Worm (Caenorhabditis elegans) whole organism, L3 larva: ENCODE results near the gene ops-1.

Experiments used
- ZK546.5 ChIP-seq: sonication (generic microtip); optimal IDR thresholded peaks from 2 replicates; lab custom pipeline; 2017; ENCODE audit warnings: missing biosample characterization, missing genetic modification characterization
- ceh-16 ChIP-seq: sonication (generic microtip); optimal IDR thresholded peaks from 2 replicates; lab custom pipeline; 2017; ENCODE audit warnings: missing biosample characterization, missing genetic modification characterization
- ceh-28 ChIP-seq: fragments of 150-350 bp; optimal IDR thresholded peaks from 2 replicates; lab custom pipeline; 2014; ENCODE audit warnings: missing biosample characterization, missing genetic modification reagents, missing genetic modification characterization
- ceh-82 ChIP-seq: fragments of 150-350 bp; optimal IDR thresholded peaks from 2 replicates; lab custom pipeline; 2014; ENCODE audit warnings: missing biosample characterization, missing genetic modification characterization
- ceh-9 ChIP-seq: sonication (generic microtip); optimal IDR thresholded peaks from 2 replicates; lab custom pipeline; 2018; ENCODE audit warnings: missing biosample characterization, missing genetic modification characterization
- egl-5 ChIP-seq: fragments of 150-350 bp; optimal IDR thresholded peaks from 2 replicates; lab custom pipeline; 2017; ENCODE audit warnings: missing biosample characterization, missing genetic modification reagents, missing genetic modification characterization, inconsistent platforms
- elt-1 ChIP-seq: fragments of 150-350 bp; optimal IDR thresholded peaks from 2 replicates; lab custom pipeline; 2014; ENCODE audit warnings: missing biosample characterization, missing genetic modification characterization
- elt-2 ChIP-seq: sonication (generic microtip); optimal IDR thresholded peaks from 2 replicates; lab custom pipeline; 2016; ENCODE audit warnings: missing genetic modification reagents, mild to moderate bottlenecking, missing genetic modification characterization, missing compliant biosample characterization
- elt-3 ChIP-seq, 3 experiments: fragments of 150-350 bp in 1 of 3; sonication (generic microtip) in 2 of 3; optimal IDR thresholded peaks; 2 replicates in 2 of 3; 4 replicates in 1 of 3; lab custom pipeline; 2014 to 2017; ENCODE audit warnings: missing biosample characterization in 3 of 3, missing genetic modification characterization in 3 of 3
- eor-1 ChIP-seq, 2 experiments: fragments of 150-350 bp; optimal IDR thresholded peaks; 2 replicates each; lab custom pipeline; 2014 to 2018; ENCODE audit warnings: missing biosample characterization in 2 of 2, missing genetic modification characterization in 2 of 2
- fkh-2 ChIP-seq: fragments of 150-350 bp; optimal IDR thresholded peaks from 2 replicates; lab custom pipeline; 2014; ENCODE audit warnings: missing biosample characterization, missing genetic modification reagents, missing genetic modification characterization
- fos-1 ChIP-seq: fragments of 150-350 bp; optimal IDR thresholded peaks from 2 replicates; lab custom pipeline; 2014; ENCODE audit warnings: missing biosample characterization, missing genetic modification characterization
- hmg-11 ChIP-seq: sonication (generic microtip); optimal IDR thresholded peaks from 2 replicates; lab custom pipeline; 2016; ENCODE audit warnings: missing genetic modification characterization, missing compliant biosample characterization
- jun-1 ChIP-seq: fragments of 150-350 bp; optimal IDR thresholded peaks from 2 replicates; lab custom pipeline; 2014; ENCODE audit warnings: missing biosample characterization, missing genetic modification reagents, missing genetic modification characterization
- lin-39 ChIP-seq: fragments of 150-350 bp; optimal IDR thresholded peaks from 2 replicates; lab custom pipeline; 2018; ENCODE audit warnings: missing biosample characterization, missing genetic modification reagents, missing genetic modification characterization
- mdl-1 ChIP-seq: fragments of 150-350 bp; optimal IDR thresholded peaks from 2 replicates; lab custom pipeline; 2014; ENCODE audit warnings: missing biosample characterization, missing genetic modification characterization
- mml-1 ChIP-seq: fragments of 150-350 bp; sonication (generic microtip); optimal IDR thresholded peaks from 3 replicates; lab custom pipeline; 2014; ENCODE audit warnings: missing biosample characterization, missing genetic modification characterization
- nfya-1 ChIP-seq: sonication (generic microtip); optimal IDR thresholded peaks from 2 replicates; lab custom pipeline; 2017; ENCODE audit warnings: missing genetic modification characterization, mild to moderate bottlenecking, missing compliant biosample characterization, antibody characterized with exemption, moderate library complexity; ENCODE audit not compliant: insufficient read depth
- nhr-11 ChIP-seq: fragments of 150-350 bp; optimal IDR thresholded peaks from 2 replicates; lab custom pipeline; 2014; ENCODE audit warnings: missing biosample characterization, missing genetic modification characterization
- nhr-12 ChIP-seq: fragments of 150-350 bp; optimal IDR thresholded peaks from 2 replicates; lab custom pipeline; 2014; ENCODE audit warnings: missing biosample characterization, missing genetic modification characterization
- nhr-23 ChIP-seq: fragments of 150-350 bp; optimal IDR thresholded peaks from 2 replicates; lab custom pipeline; 2014; ENCODE audit warnings: missing biosample characterization, missing genetic modification reagents, missing genetic modification characterization
- nhr-237 ChIP-seq: fragments of 150-350 bp; optimal IDR thresholded peaks from 2 replicates; lab custom pipeline; 2014; ENCODE audit warnings: missing biosample characterization, missing genetic modification characterization
- nhr-25 ChIP-seq: sonication (generic microtip); optimal IDR thresholded peaks from 2 replicates; lab custom pipeline; 2017; ENCODE audit warnings: missing biosample characterization, missing genetic modification characterization
- nhr-43 ChIP-seq: sonication (generic microtip); optimal IDR thresholded peaks from 2 replicates; lab custom pipeline; 2016; ENCODE audit warnings: mild to moderate bottlenecking, missing genetic modification characterization, missing compliant biosample characterization; ENCODE audit not compliant: poor library complexity, severe bottlenecking
- nhr-67 ChIP-seq: fragments of 150-350 bp; optimal IDR thresholded peaks from 2 replicates; lab custom pipeline; 2014; ENCODE audit warnings: missing biosample characterization, missing genetic modification characterization
- nhr-77 ChIP-seq: fragments of 150-350 bp; optimal IDR thresholded peaks from 2 replicates; lab custom pipeline; 2014; ENCODE audit warnings: missing biosample characterization, missing genetic modification characterization
- pha-4 ChIP-seq: fragments of 150-350 bp; optimal IDR thresholded peaks from 2 replicates; lab custom pipeline; 2014; ENCODE audit warnings: missing biosample characterization, missing genetic modification reagents, missing genetic modification characterization
- pqm-1 ChIP-seq: fragments of 150-350 bp; optimal IDR thresholded peaks from 2 replicates; lab custom pipeline; 2017; ENCODE audit warnings: missing biosample characterization, missing genetic modification characterization, inconsistent platforms
- sea-2 ChIP-seq: fragments of 150-350 bp; sonication (generic microtip); optimal IDR thresholded peaks from 4 replicates; lab custom pipeline; 2014; ENCODE audit warnings: missing biosample characterization, missing genetic modification reagents, missing genetic modification characterization
- skn-1 ChIP-seq: fragments of 150-350 bp; optimal IDR thresholded peaks from 2 replicates; lab custom pipeline; 2014; ENCODE audit warnings: missing biosample characterization, missing genetic modification characterization
- snpc-4 ChIP-seq: fragments of 150-350 bp; optimal IDR thresholded peaks from 2 replicates; lab custom pipeline; 2014; ENCODE audit warnings: missing biosample characterization, missing genetic modification characterization
- tbx-2 ChIP-seq: sonication (generic microtip); optimal IDR thresholded peaks from 2 replicates; lab custom pipeline; 2016; ENCODE audit warnings: mild to moderate bottlenecking, missing genetic modification characterization, missing compliant biosample characterization
- unc-39 ChIP-seq: sonication (generic microtip); optimal IDR thresholded peaks from 4 replicates; lab custom pipeline; 2017; ENCODE audit warnings: missing biosample characterization, missing genetic modification characterization
- zag-1 ChIP-seq: fragments of 150-350 bp; optimal IDR thresholded peaks from 2 replicates; lab custom pipeline; 2014; ENCODE audit warnings: missing biosample characterization, missing genetic modification characterization
- ztf-11 ChIP-seq: fragments of 150-350 bp; optimal IDR thresholded peaks from 2 replicates; lab custom pipeline; 2014; ENCODE audit warnings: missing biosample characterization, missing genetic modification characterization

The ops-1 gene

DNA sequence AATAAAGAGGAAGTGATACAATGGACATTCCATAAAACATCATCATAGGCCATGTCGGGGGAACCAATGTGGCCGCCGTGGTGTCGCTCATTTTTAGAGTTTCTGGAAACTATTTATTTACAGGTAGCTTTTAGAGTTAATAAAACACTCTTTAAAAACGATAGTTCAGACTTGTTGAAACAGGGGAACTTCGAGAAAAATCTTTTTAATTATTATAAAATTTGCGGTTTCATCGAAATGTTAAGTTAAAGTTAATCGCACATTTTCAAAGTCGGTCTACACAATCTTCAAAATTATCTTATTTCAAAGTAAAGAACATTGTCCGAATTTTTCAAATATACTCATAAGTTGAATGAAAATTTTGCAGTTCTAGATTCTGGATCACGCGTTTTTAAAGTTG, at the start of gene ops-1:
Gene ops-1, minus strand, starts transcription at position 101 of the 400 bp plus-strand sequence.
- no peak for TF ChIP-seq nfya-1 (tag; lab: Kevin White, UChicago)
- TF ChIP-seq snpc-4 (tag; lab: Kevin White, UChicago): no peak
- no peak for TF ChIP-seq jun-1
- TF ChIP-seq mml-1 (tag; lab: Kevin White, UChicago): no peak
- TF ChIP-seq fkh-2 (tag; lab: Kevin White, UChicago): no peak
- no peak for TF ChIP-seq sea-2
- no peak for TF ChIP-seq egl-5 (tag; lab: Kevin White, UChicago)
- TF ChIP-seq zag-1 (tag; lab: Kevin White, UChicago): no peak
- no peak for TF ChIP-seq hmg-11 (tag; lab: Kevin White, UChicago)
- TF ChIP-seq pha-4: no peak
- TF ChIP-seq nhr-23 (tag; lab: Kevin White, UChicago): no peak
- no peak for TF ChIP-seq nhr-11 (tag; lab: Kevin White, UChicago)
- no peak for TF ChIP-seq nhr-237
- no peak for TF ChIP-seq mdl-1 (tag; lab: Kevin White, UChicago)
- TF ChIP-seq, all 47 proteins: peak for 0

DNA sequence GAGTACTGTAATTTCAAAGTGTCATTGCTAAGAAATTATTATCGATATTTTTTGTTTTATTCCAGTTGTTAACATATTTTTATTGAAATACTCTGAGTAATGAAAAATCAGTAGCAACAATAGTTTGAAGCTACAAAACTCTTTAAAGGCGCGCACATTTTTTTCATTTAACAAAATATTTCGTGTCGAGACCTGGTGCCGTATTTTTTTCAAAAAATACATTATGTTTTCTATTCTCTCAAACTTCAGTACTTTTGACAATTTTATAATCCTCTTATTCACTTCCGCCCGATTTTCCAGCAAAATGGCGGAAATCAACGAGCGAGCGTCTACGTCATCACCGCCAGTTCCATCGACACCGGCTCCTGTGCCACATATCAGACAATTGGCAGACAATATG, 49.7 kb upstream of the ops-1 start, which contains the start of gene blos-2:
Gene blos-2, plus strand, starts transcription at position 301 of the 400 bp plus-strand sequence.
- TF ChIP-seq nhr-67 (tag; lab: Kevin White, UChicago) (no peak), mdl-1 (tag; lab: Kevin White, UChicago) (no peak), egl-5 (tag; lab: Kevin White, UChicago) (no peak), elt-3 (tag; optimal IDR thresholded peaks at IDR 0.05; lab: Kevin White, UChicago) (no peak), ceh-16 (tag; lab: Kevin White, UChicago) (no peak), ceh-28 (tag; lab: Kevin White, UChicago) (no peak), unc-39 (tag; lab: Kevin White, UChicago) (no peak), elt-2 (no peak), elt-1 (tag; lab: Kevin White, UChicago) (no peak)

DNA sequence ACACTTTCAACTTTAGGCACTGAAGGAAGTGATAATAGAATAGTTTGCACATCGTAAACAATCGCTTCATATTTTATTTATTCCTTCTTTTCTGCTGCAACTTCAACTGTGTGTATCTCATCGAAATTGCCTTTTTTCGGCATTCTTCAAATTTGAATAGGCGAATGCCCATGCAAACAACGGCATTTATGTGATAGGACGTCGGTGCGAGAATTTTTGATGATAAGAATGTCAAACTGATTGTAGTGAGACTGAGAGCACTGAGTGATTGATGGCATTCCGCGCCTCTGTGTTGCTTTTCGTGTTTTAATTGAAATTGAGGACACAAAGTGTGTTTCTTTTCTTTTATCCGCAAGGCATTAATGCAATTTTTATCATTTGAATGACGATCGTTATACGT, 46.6 kb upstream of the ops-1 start:
- TF ChIP-seq eor-1 (tag; optimal IDR thresholded peaks at IDR 0.05; lab: Kevin White, UChicago) (no peak), tbx-2 (tag; lab: Kevin White, UChicago) (no peak), fos-1 (tag; lab: Kevin White, UChicago) (no peak), hmg-11 (tag; lab: Kevin White, UChicago) (no peak), ceh-28 (tag; lab: Kevin White, UChicago) (no peak), elt-2 (peak; percentile 81), nhr-11 (tag; lab: Kevin White, UChicago) (no peak), egl-5 (tag; lab: Kevin White, UChicago) (no peak), nhr-43 (tag; lab: Kevin White, UChicago) (no peak), lin-39 (tag; lab: Kevin White, UChicago) (no peak), pqm-1 (tag; lab: Kevin White, UChicago) (peak; percentile 37), skn-1 (tag; lab: Kevin White, UChicago) (no peak), mml-1 (tag; lab: Kevin White, UChicago) (no peak), nhr-77 (tag; lab: Kevin White, UChicago) (no peak), nhr-67 (tag; lab: Kevin White, UChicago) (no peak), ceh-9 (tag; lab: Kevin White, UChicago) (no peak), pha-4 (no peak)
- TF ChIP-seq, all 47 proteins: peak for 2

DNA sequence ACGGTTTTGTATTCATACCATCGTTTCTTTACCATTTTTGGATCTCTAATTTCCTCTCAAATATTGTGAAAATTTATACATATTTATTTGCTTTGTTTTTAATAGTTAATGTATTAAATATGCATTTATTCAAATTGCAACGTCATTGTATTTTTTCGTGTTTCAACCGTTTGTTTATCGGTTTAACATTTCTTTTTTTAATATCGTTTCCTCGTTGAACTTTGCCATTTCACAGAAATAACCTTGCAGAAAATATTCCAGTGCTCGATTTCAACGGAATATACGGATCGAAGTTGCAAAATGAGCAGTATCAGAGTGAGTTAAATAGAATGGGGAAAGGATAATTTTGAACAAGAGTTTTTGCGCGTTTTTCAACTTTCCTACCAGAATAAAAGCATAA, 45.2 kb upstream of the ops-1 start, which contains the start of gene seu-1:
Gene seu-1, plus strand, starts transcription at position 301 of the 400 bp plus-strand sequence.
- no peak for TF ChIP-seq snpc-4 (tag; lab: Kevin White, UChicago)
- no peak for TF ChIP-seq zag-1 (tag; lab: Kevin White, UChicago)
- TF ChIP-seq egl-5 (tag; lab: Kevin White, UChicago): no peak
- TF ChIP-seq ZK546.5 (tag; lab: Kevin White, UChicago): no peak
- TF ChIP-seq nhr-25 (tag; lab: Kevin White, UChicago): no peak
- no peak for TF ChIP-seq fos-1 (tag; lab: Kevin White, UChicago)
- no peak for TF ChIP-seq tbx-2 (tag; lab: Kevin White, UChicago)
- no peak for TF ChIP-seq nhr-12 (tag; lab: Kevin White, UChicago)
- no peak for TF ChIP-seq ztf-11 (tag; lab: Kevin White, UChicago)
- TF ChIP-seq nhr-77 (tag; lab: Kevin White, UChicago): no peak
- no peak for TF ChIP-seq skn-1 (tag; lab: Kevin White, UChicago)
- TF ChIP-seq mdl-1 (tag; lab: Kevin White, UChicago): no peak
- TF ChIP-seq nhr-11 (tag; lab: Kevin White, UChicago): no peak
- no peak for TF ChIP-seq nfya-1 (tag; lab: Kevin White, UChicago)
- no peak for TF ChIP-seq ceh-82 (tag; lab: Kevin White, UChicago)
